Fruit fly (Drosophila melanogaster) whole organism, embryonic: ENCODE results near the gene CG31548.

Experiments used
- ATbp ChIP-seq: fragments of 200-800 bp; sonication (Bioruptor generic); optimal IDR thresholded peaks from 2 replicates; lab custom pipeline; 2017; ENCODE audit warnings: missing biosample characterization, mild to moderate bottlenecking, missing genetic modification characterization, missing genetic modification reagents
- CG10366 ChIP-seq: fragments of 200-800 bp; sonication (Bioruptor generic); IDR thresholded peaks from 2 replicates; pipeline ENCODE4 v1.3.6; 2022; ENCODE audit warnings: missing biosample characterization, missing genetic modification characterization
- CG14965 ChIP-seq: fragments of 200-800 bp; sonication (Bioruptor generic); optimal IDR thresholded peaks from 2 replicates; lab custom pipeline; 2016; ENCODE audit warnings: missing biosample characterization, missing genetic modification characterization, borderline replicate concordance
- CG16815 ChIP-seq: fragments of 200-800 bp; sonication (Bioruptor generic); optimal IDR thresholded peaks from 3 replicates; lab custom pipeline; 2017; ENCODE audit warnings: missing biosample characterization, mild to moderate bottlenecking, missing genetic modification characterization
- CG30431 ChIP-seq: fragments of 200-800 bp; sonication (Bioruptor generic); optimal IDR thresholded peaks from 2 replicates; lab custom pipeline; 2017; ENCODE audit warnings: missing biosample characterization, missing genetic modification characterization
- CG31365 ChIP-seq: fragments of 200-800 bp; sonication (Bioruptor generic); optimal IDR thresholded peaks from 2 replicates; lab custom pipeline; 2018; ENCODE audit warnings: missing biosample characterization, mild to moderate bottlenecking, missing genetic modification characterization
- CG4404 ChIP-seq: fragments of 200-800 bp; sonication (Bioruptor generic); IDR thresholded peaks from 2 replicates; pipeline ENCODE4 v1.3.6; 2022; ENCODE audit warnings: missing biosample characterization, missing genetic modification characterization
- CG4730 ChIP-seq: fragments of 200-800 bp; sonication (Bioruptor generic); IDR thresholded peaks from 2 replicates; pipeline ENCODE4 v1.3.6; 2022; ENCODE audit warnings: missing biosample characterization, missing genetic modification characterization
- CG6854 ChIP-seq: fragments of 200-800 bp; sonication (Bioruptor generic); optimal IDR thresholded peaks from 3 replicates; lab custom pipeline; 2017; ENCODE audit warnings: missing biosample characterization, mild to moderate bottlenecking, missing genetic modification characterization
- Vsx1 ChIP-seq: fragments of 200-800 bp; sonication (Bioruptor generic); optimal IDR thresholded peaks from 2 replicates; lab custom pipeline; 2017; ENCODE audit warnings: missing biosample characterization, mild to moderate bottlenecking, missing genetic modification characterization, missing genetic modification reagents
- az2 ChIP-seq: fragments of 200-800 bp; sonication (Bioruptor generic); optimal IDR thresholded peaks from 3 replicates; lab custom pipeline; 2016; ENCODE audit warnings: missing biosample characterization, missing genetic modification characterization
- gce ChIP-seq: fragments of 200-800 bp; sonication (Bioruptor generic); IDR thresholded peaks from 3 replicates; pipeline ENCODE4 v1.3.6; 2022; ENCODE audit warnings: missing biosample characterization, missing genetic modification characterization
- prd ChIP-seq, 3 experiments: fragments of >200 bp in 2 of 3; fragments of 200-800 bp in 1 of 3; sonication (Bioruptor generic) in 1 of 3; optimal IDR thresholded peaks in 2 of 3; IDR thresholded peaks in 1 of 3; 2 replicates in 2 of 3; 3 replicates in 1 of 3; pipeline versions ENCODE4 v1.3.6 to Lab custom; 2017 to 2022; ENCODE audit warnings: missing biosample characterization in 1 of 3, missing genetic modification characterization in 1 of 3
- trh ChIP-seq: fragments of 200-800 bp; sonication (Bioruptor generic); optimal IDR thresholded peaks from 2 replicates; lab custom pipeline; 2016; ENCODE audit warnings: missing biosample characterization, missing genetic modification characterization

dm6 chr3R:5606477-5606876, 30.2 kb downstream of the CG31548 start, which contains the start of gene asl:
- TF ChIP-seq trh (GFP tag; lab: Kevin White, UChicago), result no peak
- 0 out of 3 replicates have a peak, but pooled peaks have one; percentile 50 for TF ChIP-seq gce (GFP tag; lab: Robert Waterston, UW)
- TF ChIP-seq az2 (GFP tag; lab: Kevin White, UChicago), result peak; percentile 56
- TF ChIP-seq CG10366 (GFP tag; lab: Robert Waterston, UW), result peak; percentile 61
- no peak for TF ChIP-seq CG4404
- no peak for TF ChIP-seq prd (optimal IDR thresholded peaks at IDR 0.05; lab: Kevin White, UChicago)
- peak; percentile 39; the same call in 1 of the 3 replicates for TF ChIP-seq prd (GFP tag; IDR thresholded peaks at IDR 0.05; lab: Robert Waterston, UW)
- peak; percentile 32 for TF ChIP-seq ATbp (GFP tag; lab: Kevin White, UChicago)
- TF ChIP-seq CG16815 (GFP tag; lab: Kevin White, UChicago), result peak; percentile 39
- TF ChIP-seq CG4730, result 0 out of 2 replicates have a peak, but pooled peaks have one; percentile 6
- no peak for TF ChIP-seq CG14965 (GFP tag; lab: Kevin White, UChicago)
- TF ChIP-seq CG6854 (GFP tag; lab: Kevin White, UChicago), result no peak
- TF ChIP-seq CG30431 (GFP tag; lab: Kevin White, UChicago), result no peak
- no peak for TF ChIP-seq CG31365 (tag; lab: Kevin White, UChicago)
- TF ChIP-seq Vsx1 (GFP tag; lab: Kevin White, UChicago), result no peak
